Worm (Caenorhabditis elegans) whole organism, L4 larva: Measurements from ENCODE around the gene nhr-101.

Experiments used
- F10B5.3 ChIP-seq: sonication (generic microtip); optimal IDR thresholded peaks from 2 replicates; lab custom pipeline; 2016; ENCODE audit warnings: mild to moderate bottlenecking, missing genetic modification characterization, missing compliant biosample characterization
- F26F4.8 ChIP-seq: fragments of 200-800 bp; sonication (Bioruptor generic); conservative IDR thresholded peaks from 2 replicates; pipeline ENCODE4 v1.3.6; 2022; ENCODE audit warnings: missing genetic modification characterization, missing compliant biosample characterization
- T20F7.1 ChIP-seq: fragments of 200-800 bp; sonication (Bioruptor generic); optimal IDR thresholded peaks from 2 replicates; lab custom pipeline; 2018; ENCODE audit warnings: mild to moderate bottlenecking, missing genetic modification characterization, missing compliant biosample characterization
- Y75B8A.6 ChIP-seq: fragments of 200-800 bp; sonication (Bioruptor generic); IDR thresholded peaks from 2 replicates; pipeline ENCODE4 v1.3.6; 2022; ENCODE audit warnings: missing genetic modification reagents, missing genetic modification characterization, missing compliant biosample characterization
- aha-1 ChIP-seq: fragments of 150-350 bp; peaks from one replicate; lab custom pipeline; 2014; ENCODE audit warnings: missing biosample characterization, missing genetic modification characterization
- aly-2 ChIP-seq: sonication (generic microtip); optimal IDR thresholded peaks from 2 replicates; lab custom pipeline; 2018; ENCODE audit warnings: missing biosample characterization, missing genetic modification characterization
- ceh-20 ChIP-seq: fragments of 200-800 bp; sonication (Bioruptor generic); IDR thresholded peaks from 2 replicates; pipeline ENCODE4 v1.3.6; 2022; ENCODE audit warnings: missing genetic modification reagents, missing genetic modification characterization, missing compliant biosample characterization
- ceh-28 ChIP-seq: fragments of 150-350 bp; optimal IDR thresholded peaks from 2 replicates; lab custom pipeline; 2014; ENCODE audit warnings: missing biosample characterization, missing genetic modification reagents, missing genetic modification characterization
- ceh-32 ChIP-seq: sonication (generic microtip); optimal IDR thresholded peaks from 2 replicates; lab custom pipeline; 2016; ENCODE audit warnings: mild to moderate bottlenecking, missing genetic modification characterization, missing compliant biosample characterization; ENCODE audit not compliant: poor library complexity
- ceh-44 ChIP-seq: fragments of 200-800 bp; sonication (Bioruptor generic); IDR thresholded peaks from 2 replicates; pipeline ENCODE4 v1.3.6; 2022; ENCODE audit warnings: missing genetic modification reagents, missing genetic modification characterization, missing compliant biosample characterization
- dmd-6 ChIP-seq: fragments of 200-800 bp; sonication (Bioruptor generic); IDR thresholded peaks from 2 replicates; pipeline ENCODE4 v1.3.6; 2022; ENCODE audit warnings: missing genetic modification reagents, missing genetic modification characterization, missing compliant biosample characterization
- dve-1 ChIP-seq: sonication (generic microtip); optimal IDR thresholded peaks from 2 replicates; lab custom pipeline; 2017; ENCODE audit warnings: antibody characterized with exemption, mild to moderate bottlenecking, missing genetic modification characterization, missing compliant biosample characterization; ENCODE audit not compliant: insufficient read depth
- egl-43 ChIP-seq: fragments of 200-800 bp; sonication (Bioruptor generic); IDR thresholded peaks from 2 replicates; pipeline ENCODE4 v1.3.6; 2022; ENCODE audit warnings: missing genetic modification reagents, missing genetic modification characterization, missing compliant biosample characterization
- fkh-10 ChIP-seq: fragments of 150-350 bp; optimal IDR thresholded peaks from 2 replicates; lab custom pipeline; 2014; ENCODE audit warnings: missing biosample characterization, missing genetic modification reagents, missing genetic modification characterization
- hlh-11 ChIP-seq: fragments of 200-800 bp; sonication (Bioruptor generic); optimal IDR thresholded peaks from 2 replicates; lab custom pipeline; 2018; ENCODE audit warnings: mild to moderate bottlenecking, missing genetic modification characterization, missing compliant biosample characterization
- hlh-30 ChIP-seq: sonication (generic microtip); optimal IDR thresholded peaks from 2 replicates; lab custom pipeline; 2017; ENCODE audit warnings: antibody characterized with exemption, mild to moderate bottlenecking, missing genetic modification characterization, missing compliant biosample characterization; ENCODE audit not compliant: insufficient read depth
- lim-7 ChIP-seq: fragments of 200-800 bp; sonication (Bioruptor generic); IDR thresholded peaks from 2 replicates; pipeline ENCODE4 v1.3.6; 2022; ENCODE audit warnings: missing genetic modification characterization, missing compliant biosample characterization
- lin-15B ChIP-seq: fragments of 150-350 bp; sonication (generic microtip); optimal IDR thresholded peaks from 3 replicates; lab custom pipeline; 2014; ENCODE audit warnings: missing biosample characterization, missing genetic modification characterization
- lin-38 ChIP-seq: fragments of 200-800 bp; sonication (Bioruptor generic); IDR thresholded peaks from 2 replicates; pipeline ENCODE4 v1.3.6; 2022; ENCODE audit warnings: missing genetic modification reagents, missing genetic modification characterization, missing compliant biosample characterization
- lsy-2 ChIP-seq, 2 experiments: fragments of 150-350 bp in 1 of 2; sonication (generic microtip) in 1 of 2; optimal IDR thresholded peaks; 2 replicates each; lab custom pipeline; 2014 to 2017; ENCODE audit warnings: missing biosample characterization in 2 of 2, missing genetic modification characterization in 2 of 2
- mep-1 ChIP-seq: fragments of 150-350 bp; sonication (generic microtip); optimal IDR thresholded peaks from 3 replicates; lab custom pipeline; 2014; ENCODE audit warnings: missing biosample characterization, missing genetic modification characterization
- mxl-2 ChIP-seq: fragments of 200-800 bp; sonication (Bioruptor generic); conservative IDR thresholded peaks from 2 replicates; pipeline ENCODE4 v1.3.6; 2022; ENCODE audit warnings: missing genetic modification reagents, missing genetic modification characterization, missing compliant biosample characterization
- mxl-3 ChIP-seq: fragments of 200-800 bp; sonication (Bioruptor generic); optimal IDR thresholded peaks from 2 replicates; lab custom pipeline; 2018; ENCODE audit warnings: mild to moderate bottlenecking, missing genetic modification characterization, missing compliant biosample characterization
- nhr-111 ChIP-seq: fragments of 200-800 bp; sonication (Bioruptor generic); optimal IDR thresholded peaks from 2 replicates; lab custom pipeline; 2018; ENCODE audit warnings: mild to moderate bottlenecking, missing genetic modification characterization, missing compliant biosample characterization
- nhr-25 ChIP-seq: sonication (generic microtip); optimal IDR thresholded peaks from 2 replicates; lab custom pipeline; 2017; ENCODE audit warnings: missing genetic modification characterization, mild to moderate bottlenecking, missing compliant biosample characterization, antibody characterized with exemption, moderate library complexity, borderline replicate concordance; ENCODE audit not compliant: insufficient read depth
- nhr-28 ChIP-seq: fragments of 150-350 bp; optimal IDR thresholded peaks from 2 replicates; lab custom pipeline; 2014; ENCODE audit warnings: missing biosample characterization, missing genetic modification characterization
- nhr-48 ChIP-seq: sonication (generic microtip); optimal IDR thresholded peaks from 2 replicates; lab custom pipeline; 2016; ENCODE audit warnings: mild to moderate bottlenecking, missing genetic modification characterization, missing compliant biosample characterization
- php-3 ChIP-seq: fragments of 200-800 bp; sonication (Bioruptor generic); IDR thresholded peaks from 2 replicates; pipeline ENCODE4 v1.3.6; 2022; ENCODE audit warnings: missing genetic modification reagents, missing genetic modification characterization, missing compliant biosample characterization
- set-16 ChIP-seq: fragments of 200-800 bp; sonication (Bioruptor generic); IDR thresholded peaks from 2 replicates; pipeline ENCODE4 v1.3.6; 2022; ENCODE audit warnings: missing genetic modification reagents, missing genetic modification characterization, missing compliant biosample characterization
- zag-1 ChIP-seq: fragments of 150-350 bp; optimal IDR thresholded peaks from 2 replicates; lab custom pipeline; 2014; ENCODE audit warnings: missing biosample characterization, missing genetic modification characterization
- zfp-2 ChIP-seq: sonication (generic microtip); optimal IDR thresholded peaks from 2 replicates; lab custom pipeline; 2016; ENCODE audit warnings: mild to moderate bottlenecking, missing genetic modification characterization, missing compliant biosample characterization
- ztf-7 ChIP-seq: fragments of 150-350 bp; optimal IDR thresholded peaks from 2 replicates; lab custom pipeline; 2014; ENCODE audit warnings: missing biosample characterization, missing genetic modification characterization

nhr-101 gene

DNA sequence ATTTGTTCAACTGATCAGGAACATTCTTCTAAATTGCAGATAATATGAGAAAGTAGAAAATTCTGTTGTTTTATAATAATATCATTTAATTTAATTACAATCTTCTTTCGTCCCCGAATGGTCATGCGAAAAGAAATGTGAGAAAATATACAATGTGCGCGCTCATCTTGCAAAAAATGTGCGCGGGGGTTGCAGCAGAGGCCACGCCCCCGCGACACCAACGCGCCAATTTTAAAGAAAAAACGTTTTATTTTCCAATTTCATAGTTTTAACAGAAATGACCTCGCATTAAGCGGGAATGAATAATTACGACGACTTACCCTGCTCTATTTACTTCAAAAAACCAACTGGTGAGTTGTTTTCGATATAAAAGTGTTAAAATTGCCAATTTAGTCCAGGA lies 40.2 kb downstream of the nhr-101 start, which contains the start of gene sas-5 (continued):
- no peak for TF ChIP-seq fkh-10 (GFP tag; lab: Kevin White, UChicago)
- TF ChIP-seq hlh-30 (tag; lab: Kevin White, UChicago), result peak; percentile 72

DNA sequence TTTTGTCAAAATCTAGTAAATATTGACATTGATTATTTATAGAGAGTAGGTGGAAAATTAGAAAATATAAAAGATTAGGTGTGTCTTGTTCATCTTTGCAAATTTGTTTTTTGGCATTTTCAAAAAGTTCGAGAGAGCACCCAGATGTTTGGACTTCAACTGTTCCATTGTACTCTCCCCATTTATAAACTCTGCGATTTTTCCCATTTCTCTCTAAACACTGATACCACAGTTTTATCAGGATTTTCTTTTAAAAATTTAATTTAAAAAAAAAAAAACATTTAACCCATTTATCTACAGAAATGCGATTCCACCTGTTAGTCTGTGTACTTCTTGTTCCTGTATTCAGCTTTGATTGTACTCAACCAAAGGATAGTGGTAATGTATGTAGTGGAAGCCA lies 42.7 kb downstream of the nhr-101 start, which contains the start of gene tag-290:
TSS of gene tag-290 (plus strand) at position 301 of the 400 bp plus-strand sequence.
- no peak for TF ChIP-seq lin-15B (tag; lab: Kevin White, UChicago)
- no peak for TF ChIP-seq ceh-20 (GFP tag; lab: Robert Waterston, UW)
- no peak for TF ChIP-seq ceh-32 (tag; lab: Kevin White, UChicago)
- TF ChIP-seq lim-7 (GFP tag; lab: Robert Waterston, UW), result no peak
- TF ChIP-seq nhr-111 (GFP tag; lab: Kevin White, UChicago), result no peak
- TF ChIP-seq mxl-2 (GFP tag; lab: Robert Waterston, UW), result no peak
- TF ChIP-seq nhr-25 (tag; lab: Kevin White, UChicago), result no peak
- no peak for TF ChIP-seq ceh-28 (tag; lab: Kevin White, UChicago)
- no peak for TF ChIP-seq aha-1 (tag; lab: Kevin White, UChicago)
- no peak for TF ChIP-seq aly-2 (tag; lab: Kevin White, UChicago)
- TF ChIP-seq mxl-3 (GFP tag; lab: Kevin White, UChicago), result no peak
- no peak for TF ChIP-seq zag-1 (tag; lab: Kevin White, UChicago)
- no peak for TF ChIP-seq egl-43 (GFP tag; lab: Robert Waterston, UW)
- no peak for TF ChIP-seq zfp-2 (tag; lab: Kevin White, UChicago)
- no peak for TF ChIP-seq nhr-48
- no peak for TF ChIP-seq lin-38 (GFP tag; lab: Robert Waterston, UW)
- TF ChIP-seq F26F4.8, result no peak
- TF ChIP-seq ztf-7 (tag; lab: Kevin White, UChicago), result no peak

DNA sequence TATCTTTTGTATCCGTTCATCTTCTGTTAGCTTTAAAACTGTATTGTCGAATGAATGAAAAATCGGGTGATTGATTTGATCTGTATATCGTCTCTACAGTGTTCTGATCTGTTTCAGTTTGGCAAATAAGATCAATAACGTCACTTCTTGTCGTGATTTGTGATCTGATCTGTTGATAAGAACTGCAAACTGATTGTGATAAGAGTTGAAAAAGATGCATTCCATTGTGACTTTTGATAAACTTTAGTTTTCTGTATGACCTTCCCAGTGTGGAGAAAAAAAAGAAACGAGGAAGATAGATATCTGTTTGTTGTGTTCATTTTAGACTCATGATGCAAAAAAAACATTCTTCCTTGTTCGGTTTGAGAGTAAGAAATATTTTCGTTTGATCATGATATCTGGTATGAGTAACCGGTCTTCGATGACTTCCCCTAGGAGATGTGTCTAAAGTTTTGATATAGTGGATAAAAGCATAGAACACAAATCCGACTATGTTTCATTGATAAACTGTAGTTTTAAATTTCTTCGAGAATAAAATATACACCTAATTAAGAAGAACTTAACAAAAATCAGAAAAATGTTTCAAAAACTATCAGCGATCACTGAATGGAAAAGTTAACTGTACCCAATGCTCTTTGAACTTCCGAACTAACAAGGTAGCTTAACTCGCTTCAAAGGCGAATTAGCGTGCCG lies 44.7 kb downstream of the nhr-101 start:
- TF ChIP-seq T20F7.1 (peak; percentile 31), mxl-3 (GFP tag; lab: Kevin White, UChicago) (peak; percentile 50), nhr-48 (peak; percentile 65), dve-1 (tag; lab: Kevin White, UChicago) (peak; percentile 81), lsy-2 (tag; optimal IDR thresholded peaks at IDR 0.05; lab: Kevin White, UChicago) (peak in 1 of 2 experiments; percentile 37), nhr-25 (tag; lab: Kevin White, UChicago) (peak; percentile 85), php-3 (GFP tag; lab: Robert Waterston, UW) (0 out of 2 replicates have a peak, but pooled peaks have one; percentile 16), set-16 (GFP tag; lab: Robert Waterston, UW) (no peak), mep-1 (tag; lab: Kevin White, UChicago) (peak; percentile 26), F10B5.3 (tag; lab: Kevin White, UChicago) (no peak), nhr-28 (tag; lab: Kevin White, UChicago) (peak; percentile 68), aha-1 (tag; lab: Kevin White, UChicago) (peak; percentile 93), Y75B8A.6 (GFP tag; lab: Robert Waterston, UW) (no peak), hlh-30 (tag; lab: Kevin White, UChicago) (peak; percentile 76), ceh-44 (GFP tag; lab: Robert Waterston, UW) (no peak), dmd-6 (GFP tag; lab: Robert Waterston, UW) (peak; percentile 85), hlh-11 (tag; lab: Kevin White, UChicago) (peak; percentile 52)
